Worm (Caenorhabditis elegans): ENCODE measurements around the gene paqr-2.
A peak's percentile ranks its signal among the peaks of the same experiment; 100 is the strongest.

Gene paqr-2

DNA sequence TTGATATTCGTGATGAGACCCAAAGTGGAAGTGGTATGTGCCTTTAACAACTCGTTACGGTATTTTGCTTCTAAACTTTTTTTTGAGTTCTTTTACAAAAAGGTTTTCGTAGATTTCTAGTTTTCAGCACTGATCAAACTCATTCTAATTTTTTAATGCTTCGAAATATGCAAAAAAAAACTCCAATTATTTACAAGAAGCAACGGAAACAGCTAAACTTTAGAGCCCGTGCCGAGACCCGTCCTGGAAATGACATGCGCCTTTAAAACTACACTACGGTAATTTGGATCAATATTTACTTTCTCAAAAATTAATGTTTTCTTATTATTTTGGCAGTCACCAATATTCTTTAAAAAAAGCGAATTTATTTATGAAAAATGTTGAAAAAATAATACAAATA, 825 bp upstream of the paqr-2 start (continued):
- TF ChIP-seq snpc-1.3 (tag; optimal IDR thresholded peaks at IDR 0.05; ENCODE audit: insufficient read depth) (peak; percentile 5), B0019.2 (GFP tag; conservative IDR thresholded peaks at IDR 0.05) (no peak), him-1 (tag; optimal IDR thresholded peaks at IDR 0.05) (peak; percentile 56), madf-6 (GFP tag; IDR thresholded peaks at IDR 0.05) (peak; percentile 91), snpc-4 (GFP tag; optimal IDR thresholded peaks at IDR 0.05) (no peak), snpc-4 (tag; optimal IDR thresholded peaks at IDR 0.05) (peak in 2 of 4 experiments; percentile 2 to 56), egl-18 (GFP tag; IDR thresholded peaks at IDR 0.05) (no peak), atf-7 (tag; optimal IDR thresholded peaks at IDR 0.05) (no peak), tlf-1 (GFP tag; optimal IDR thresholded peaks at IDR 0.05) (peak; percentile 22), F33H1.4 (GFP tag; IDR thresholded peaks at IDR 0.05) (peak; percentile 93), tbp1 (GFP tag; optimal IDR thresholded peaks at IDR 0.05) (peak; percentile 23), nfyb-1 (GFP tag; IDR thresholded peaks at IDR 0.05) (no peak), lir-1 (GFP tag; conservative IDR thresholded peaks at IDR 0.05) (no peak)

DNA sequence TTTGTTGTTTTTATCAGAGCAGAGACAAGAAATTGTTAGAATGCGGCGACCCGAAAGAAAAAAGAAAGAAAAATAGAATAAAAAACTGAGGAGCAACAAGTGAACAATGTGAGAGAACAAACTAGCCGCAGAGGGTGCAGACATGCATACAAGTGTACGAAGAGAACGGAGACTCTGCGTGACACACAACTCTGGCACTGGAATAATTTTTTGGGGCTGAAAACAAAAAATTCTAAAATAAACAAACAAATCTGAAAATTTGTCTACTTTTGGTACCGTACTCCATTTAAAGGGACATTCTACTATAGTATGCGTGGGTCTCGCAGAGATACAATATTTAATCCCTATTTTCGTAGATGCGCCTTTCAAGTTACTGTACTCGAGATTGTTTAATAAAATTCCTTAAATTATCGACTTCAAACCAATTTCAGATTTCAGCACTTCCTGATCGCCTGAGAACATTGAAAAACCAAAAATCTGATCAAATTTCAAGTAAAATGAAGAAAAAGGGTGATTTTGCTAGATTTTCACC, 4.7 kb downstream of the paqr-2 start:
- TF ChIP-seq egrh-3 (GFP tag; IDR thresholded peaks at IDR 0.05) (no peak), B0035.1 (tag; optimal IDR thresholded peaks at IDR 0.05) (no peak), somi-1 (GFP tag; optimal IDR thresholded peaks at IDR 0.05) (no peak), snpc-3.4 (tag; optimal IDR thresholded peaks at IDR 0.05) (peak; percentile 47), ztf-3 (GFP tag; optimal IDR thresholded peaks at IDR 0.05) (no peak), madf-8 (GFP tag; conservative IDR thresholded peaks at IDR 0.05) (peak; percentile 67), xnd-1 (tag; optimal IDR thresholded peaks at IDR 0.05) (peak; percentile 78), lsl-1 (GFP tag; optimal IDR thresholded peaks at IDR 0.05) (peak; percentile 94), snpc-1.1 (tag; optimal IDR thresholded peaks at IDR 0.05; ENCODE audit: insufficient read depth) (peak; percentile 19), nhr-80 (tag; optimal IDR thresholded peaks at IDR 0.05) (peak; percentile 2), ZK185.1 (tag; optimal IDR thresholded peaks at IDR 0.05; ENCODE audit: poor library complexity, severe bottlenecking) (no peak), nfya-2 (GFP tag; IDR thresholded peaks at IDR 0.05) (no peak), dox-1 (GFP tag; IDR thresholded peaks at IDR 0.05) (peak; percentile 44; the same call in 1 of the 2 replicates), C06A6.2 (GFP tag; conservative IDR thresholded peaks at IDR 0.05) (no peak), athp-1 (tag; optimal IDR thresholded peaks at IDR 0.05) (peak; percentile 1), madf-6 (GFP tag; IDR thresholded peaks at IDR 0.05) (peak; percentile 94), hsf-1 (GFP tag; IDR thresholded peaks at IDR 0.05) (0 out of 2 replicates have a peak, but pooled peaks have one; percentile 22), ama-1 (optimal IDR thresholded peaks at IDR 0.05) (no peak), ama-1 (GFP tag; optimal IDR thresholded peaks at IDR 0.05) (no peak), snpc-1.3 (tag; optimal IDR thresholded peaks at IDR 0.05; ENCODE audit: insufficient read depth) (no peak), ztf-6 (GFP tag; IDR thresholded peaks at IDR 0.05) (no peak), B0336.3 (GFP tag; IDR thresholded peaks at IDR 0.05) (no peak), F57C9.4 (tag; optimal IDR thresholded peaks at IDR 0.05) (no peak), hmg-1.2 (GFP tag; IDR thresholded peaks at IDR 0.05) (peak; percentile 33; the same call in 1 of the 2 replicates), D2030.7 (GFP tag; IDR thresholded peaks at IDR 0.05) (peak; percentile 43; the same call in 1 of the 2 replicates), Y95B8A.8 (GFP tag; IDR thresholded peaks at IDR 0.05) (no peak), F49E8.2 (tag; optimal IDR thresholded peaks at IDR 0.05; ENCODE audit: insufficient read depth) (peak; percentile 16), unc-130 (GFP tag; optimal IDR thresholded peaks at IDR 0.05) (no peak), akir-1 (GFP tag; optimal IDR thresholded peaks at IDR 0.05) (no peak), ceh-79 (tag; optimal IDR thresholded peaks at IDR 0.05) (no peak), lin-35 (GFP tag; optimal IDR thresholded peaks at IDR 0.05) (no peak), snpc-4 (GFP tag; optimal IDR thresholded peaks at IDR 0.05) (no peak), snpc-4 (tag; optimal IDR thresholded peaks at IDR 0.05) (peak in 1 of 4 experiments; percentile 10), mxl-1 (tag; optimal IDR thresholded peaks at IDR 0.05) (no peak), attf-3 (GFP tag; conservative IDR thresholded peaks at IDR 0.05) (no peak), atf-7 (tag; optimal IDR thresholded peaks at IDR 0.05) (no peak), F33H1.4 (GFP tag; IDR thresholded peaks at IDR 0.05) (peak; percentile 89), nhr-90 (tag; optimal IDR thresholded peaks at IDR 0.05) (no peak), lin-54 (GFP tag; optimal IDR thresholded peaks at IDR 0.05) (peak; percentile 23)
